Fruit fly (Drosophila melanogaster): ENCODE measurements around the gene CG7990.

CG7990 gene

dm6 chrX:19174092-19174491 lies 27.7 kb downstream of the CG7990 start (continued):
- TF ChIP-seq al (GFP tag; IDR thresholded peaks at IDR 0.05) (0 out of 2 replicates have a peak, but pooled peaks have one; percentile 13), CG3163 (GFP tag; optimal IDR thresholded peaks at IDR 0.05) (no peak), CG18764 (GFP tag; optimal IDR thresholded peaks at IDR 0.05) (no peak), CkIIα-i1 (GFP tag; IDR thresholded peaks at IDR 0.05) (no peak), twi (tag; optimal IDR thresholded peaks at IDR 0.05) (no peak), CG3281 (GFP tag; optimal IDR thresholded peaks at IDR 0.05) (no peak), inv (GFP tag; IDR thresholded peaks at IDR 0.05; ENCODE audit: partially characterized antibody) (no peak), CG8388 (GFP tag; optimal IDR thresholded peaks at IDR 0.05) (no peak), lbe (GFP tag; optimal IDR thresholded peaks at IDR 0.05) (no peak), CG8765 (GFP tag; IDR thresholded peaks at IDR 0.05) (no peak), CG10209 (GFP tag; optimal IDR thresholded peaks at IDR 0.05) (no peak), ham (GFP tag; IDR thresholded peaks at IDR 0.05) (no peak), nmo (GFP tag; optimal IDR thresholded peaks at IDR 0.05) (peak; percentile 24), az2 (GFP tag; optimal IDR thresholded peaks at IDR 0.05) (no peak), seq (GFP tag; IDR thresholded peaks at IDR 0.05) (no peak), Scr (GFP tag; IDR thresholded peaks at IDR 0.05; ENCODE audit: partially characterized antibody) (no peak), Poxn (GFP tag; IDR thresholded peaks at IDR 0.05) (no peak), Eip74EF (GFP tag; optimal IDR thresholded peaks at IDR 0.05) (no peak), CG5953 (GFP tag; IDR thresholded peaks at IDR 0.05) (no peak)

dm6 chrX:19172955-19173354 lies 28.8 kb downstream of the CG7990 start:
- TF ChIP-seq CG31388 (GFP tag; optimal IDR thresholded peaks at IDR 0.05) = no peak
- TF ChIP-seq odd (GFP tag; optimal IDR thresholded peaks at IDR 0.05) = no peak
- TF ChIP-seq CG3065 (GFP tag; optimal IDR thresholded peaks at IDR 0.05) = no peak
- no peak for TF ChIP-seq CG9609 (GFP tag; optimal IDR thresholded peaks at IDR 0.05)
- TF ChIP-seq sd (tag; optimal IDR thresholded peaks at IDR 0.05) = no peak
- no peak for TF ChIP-seq CG17186 (GFP tag; optimal IDR thresholded peaks at IDR 0.05)
- TF ChIP-seq yki (optimal IDR thresholded peaks at IDR 0.05) = no peak
- TF ChIP-seq CG13624 (GFP tag; optimal IDR thresholded peaks at IDR 0.05) = no peak
- no peak for TF ChIP-seq cato (GFP tag; optimal IDR thresholded peaks at IDR 0.05; ENCODE audit: borderline replicate concordance)
- no peak for TF ChIP-seq CG1832 (GFP tag; optimal IDR thresholded peaks at IDR 0.05)
- no peak for TF ChIP-seq CG33213 (GFP tag; optimal IDR thresholded peaks at IDR 0.05)
- no peak for TF ChIP-seq ranshi (GFP tag; IDR thresholded peaks at IDR 0.05)
- no peak for TF ChIP-seq aop (GFP tag; IDR thresholded peaks at IDR 0.05)
- no peak for TF ChIP-seq gsb (GFP tag; IDR thresholded peaks at IDR 0.05)
- TF ChIP-seq CG18599 (GFP tag; optimal IDR thresholded peaks at IDR 0.05) = no peak
- no peak for TF ChIP-seq CG1529 (GFP tag; optimal IDR thresholded peaks at IDR 0.05)
- TF ChIP-seq Aef1 (GFP tag; IDR thresholded peaks at IDR 0.05) = no peak
- no peak for TF ChIP-seq CG42726 (GFP tag; IDR thresholded peaks at IDR 0.05; ENCODE audit: partially characterized antibody)
- no peak for TF ChIP-seq zen2 (GFP tag; IDR thresholded peaks at IDR 0.05; ENCODE audit: partially characterized antibody)
- no peak for TF ChIP-seq ftz-f1 (GFP tag; optimal IDR thresholded peaks at IDR 0.05)
- TF ChIP-seq CG4820 (GFP tag; optimal IDR thresholded peaks at IDR 0.05) = no peak
- TF ChIP-seq Nf-YA (GFP tag; IDR thresholded peaks at IDR 0.05) = no peak
- TF ChIP-seq gce (GFP tag; IDR thresholded peaks at IDR 0.05) = no peak
- peak; percentile 15 for TF ChIP-seq CG7556 (GFP tag; optimal IDR thresholded peaks at IDR 0.05)
- TF ChIP-seq eve (GFP tag; optimal IDR thresholded peaks at IDR 0.05) = no peak
- no peak for TF ChIP-seq oc (tag; optimal IDR thresholded peaks at IDR 0.05)
- TF ChIP-seq CG9727 (GFP tag; optimal IDR thresholded peaks at IDR 0.05) = no peak
- TF ChIP-seq onecut (GFP tag; IDR thresholded peaks at IDR 0.05) = no peak
- no peak for TF ChIP-seq ase (GFP tag; IDR thresholded peaks at IDR 0.05)
- TF ChIP-seq Hr78 (GFP tag; optimal IDR thresholded peaks at IDR 0.05) = no peak
- TF ChIP-seq CG12071 (GFP tag; optimal IDR thresholded peaks at IDR 0.05) = no peak
- TF ChIP-seq Chrac-16 (GFP tag; optimal IDR thresholded peaks at IDR 0.05) = peak; percentile 33
- no peak for TF ChIP-seq Xrp1 (GFP tag; IDR thresholded peaks at IDR 0.05)
- no peak for TF ChIP-seq CG3163 (GFP tag; optimal IDR thresholded peaks at IDR 0.05)

Data from whole organism, embryonic.